Worm (Caenorhabditis elegans): ENCODE results near the gene C18B12.4.

C18B12.4 gene

ce11 chrX:15076909-15077308, 36.5 kb upstream of the C18B12.4 start:
- no peak for TF ChIP-seq egl-5 (tag; optimal IDR thresholded peaks at IDR 0.05)
- TF ChIP-seq ztf-4 (tag; optimal IDR thresholded peaks at IDR 0.05), result no peak
- TF ChIP-seq ama-1 (optimal IDR thresholded peaks at IDR 0.05), result peak; percentile 75
- no peak for TF ChIP-seq sea-2 (GFP tag; optimal IDR thresholded peaks at IDR 0.05)
- peak in 1 of 3 experiments; percentile 64 for TF ChIP-seq elt-3 (tag; optimal IDR thresholded peaks at IDR 0.05)

DNA sequence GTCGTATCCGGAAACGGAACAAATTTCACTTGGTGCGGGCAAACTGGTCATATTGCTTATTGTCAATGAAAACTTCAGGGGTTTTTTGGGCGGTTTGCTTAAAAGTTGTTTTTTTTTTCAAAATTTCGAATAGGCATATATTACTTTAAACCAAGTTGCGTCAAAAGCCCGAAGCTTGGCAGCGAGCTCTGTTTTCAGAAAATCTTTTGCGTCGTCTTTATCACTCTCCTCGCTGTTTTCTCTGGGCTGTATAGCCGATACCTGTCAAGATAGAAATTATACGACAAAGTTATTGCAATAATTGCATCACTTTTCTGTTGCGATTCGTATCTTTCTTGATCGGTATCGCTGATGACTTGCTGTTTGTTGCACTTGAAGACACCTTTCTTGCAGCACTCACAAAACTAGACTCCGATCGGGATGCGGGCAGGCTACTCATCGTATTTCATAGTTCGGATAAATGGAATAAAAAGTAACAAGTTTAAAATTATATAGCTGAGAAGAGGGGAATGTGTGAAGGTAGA, 35.7 kb upstream of the C18B12.4 start, which contains the start of the genes H40L08.3 and H40L08.9:
TSS of gene H40L08.3 (minus strand) at position 51 of the 524 bp plus-strand sequence.
TSS of gene H40L08.9 (minus strand) at position 439 of the 524 bp plus-strand sequence.
- TF ChIP-seq elt-1 (tag; optimal IDR thresholded peaks at IDR 0.05) (no peak), ZK546.5 (tag; optimal IDR thresholded peaks at IDR 0.05) (no peak), elt-3 (tag; optimal IDR thresholded peaks at IDR 0.05) (peak in 2 of 3 experiments; percentile 7 to 54), ceh-82 (tag; optimal IDR thresholded peaks at IDR 0.05) (no peak), lsy-12 (tag; optimal IDR thresholded peaks at IDR 0.05) (peak; percentile 11), unc-39 (tag; optimal IDR thresholded peaks at IDR 0.05) (no peak), jun-1 (tag; optimal IDR thresholded peaks at IDR 0.05) (peak; percentile 12), ama-1 (optimal IDR thresholded peaks at IDR 0.05) (peak; percentile 97), lin-39 (tag; optimal IDR thresholded peaks at IDR 0.05) (no peak), nhr-28 (tag; optimal IDR thresholded peaks at IDR 0.05) (no peak), nhr-23 (tag; optimal IDR thresholded peaks at IDR 0.05) (peak; percentile 7), ztf-4 (tag; optimal IDR thresholded peaks at IDR 0.05) (no peak), nhr-77 (tag; optimal IDR thresholded peaks at IDR 0.05) (no peak), nhr-11 (tag; optimal IDR thresholded peaks at IDR 0.05) (no peak), nhr-25 (tag; optimal IDR thresholded peaks at IDR 0.05) (peak; percentile 44), pha-4 (tag; optimal IDR thresholded peaks at IDR 0.05) (no peak), nhr-43 (tag; optimal IDR thresholded peaks at IDR 0.05; ENCODE audit: poor library complexity, severe bottlenecking) (peak; percentile 42), hmg-11 (tag; optimal IDR thresholded peaks at IDR 0.05) (no peak), nfya-1 (tag; optimal IDR thresholded peaks at IDR 0.05; ENCODE audit: insufficient read depth) (no peak)

DNA sequence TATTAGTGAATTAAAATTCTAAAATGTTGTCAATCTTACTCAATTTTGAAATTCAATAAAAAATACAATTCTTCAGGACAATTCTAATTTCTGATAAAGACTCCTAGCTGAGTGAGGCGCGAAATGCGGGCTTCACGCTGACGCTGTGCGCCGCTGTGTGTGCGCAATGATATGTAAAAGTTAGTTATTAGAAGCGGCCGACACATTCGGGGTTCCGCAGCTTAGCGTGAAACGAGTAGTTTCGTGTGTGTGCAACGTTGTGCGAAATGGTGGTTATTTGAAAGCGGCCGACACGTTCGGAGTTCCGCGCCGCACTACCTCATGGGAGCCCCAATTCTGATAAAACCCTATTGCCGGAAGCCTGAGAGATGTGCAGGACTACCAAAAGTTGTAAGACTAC, 34.8 kb upstream of the C18B12.4 start:
- TF ChIP-seq sea-2 (GFP tag; optimal IDR thresholded peaks at IDR 0.05), result no peak
- TF ChIP-seq unc-39 (tag; optimal IDR thresholded peaks at IDR 0.05), result no peak
- TF ChIP-seq fkh-2 (tag; optimal IDR thresholded peaks at IDR 0.05), result no peak
- no peak for TF ChIP-seq nhr-25 (tag; optimal IDR thresholded peaks at IDR 0.05)
- no peak for TF ChIP-seq unc-62 (GFP tag; optimal IDR thresholded peaks at IDR 0.05)
- no peak for TF ChIP-seq nhr-11 (tag; optimal IDR thresholded peaks at IDR 0.05)
- no peak for TF ChIP-seq nfya-1 (tag; optimal IDR thresholded peaks at IDR 0.05; ENCODE audit: insufficient read depth)
- TF ChIP-seq pha-4 (tag; optimal IDR thresholded peaks at IDR 0.05), result no peak
- no peak for TF ChIP-seq mdl-1 (tag; optimal IDR thresholded peaks at IDR 0.05)

DNA sequence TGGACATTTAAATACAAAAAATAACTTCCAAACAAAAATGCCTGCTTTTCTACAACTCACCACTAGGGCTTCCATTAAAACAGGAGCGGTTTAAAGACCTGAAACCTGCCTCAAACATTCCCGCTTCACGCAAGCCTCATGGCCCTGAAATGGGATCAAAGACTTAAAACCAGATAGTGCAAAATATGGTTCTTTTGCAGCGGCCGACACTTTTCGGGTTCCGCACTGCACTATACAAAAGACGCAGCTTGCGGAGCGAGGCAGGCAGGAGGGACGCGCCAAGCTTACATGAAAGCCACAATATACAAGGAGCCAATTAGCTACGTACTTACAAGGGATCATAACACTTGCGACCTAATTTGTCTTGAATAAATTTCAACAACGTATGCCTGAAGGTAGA, 33.1 kb upstream of the C18B12.4 start:
- TF ChIP-seq snpc-4 (tag; optimal IDR thresholded peaks at IDR 0.05) (peak; percentile 2), fos-1 (tag; optimal IDR thresholded peaks at IDR 0.05) (no peak)

ce11 chrX:15072877-15073276, 32.5 kb upstream of the C18B12.4 start:
- TF ChIP-seq ceh-28 (tag; optimal IDR thresholded peaks at IDR 0.05), result peak; percentile 69
- TF ChIP-seq nhr-237 (tag; optimal IDR thresholded peaks at IDR 0.05), result no peak
- peak; percentile 65 for TF ChIP-seq nhr-23 (tag; optimal IDR thresholded peaks at IDR 0.05)
- peak; percentile 52 for TF ChIP-seq nhr-43 (tag; optimal IDR thresholded peaks at IDR 0.05; ENCODE audit: poor library complexity, severe bottlenecking)
- peak; percentile 60 for TF ChIP-seq nhr-25 (tag; optimal IDR thresholded peaks at IDR 0.05)

DNA sequence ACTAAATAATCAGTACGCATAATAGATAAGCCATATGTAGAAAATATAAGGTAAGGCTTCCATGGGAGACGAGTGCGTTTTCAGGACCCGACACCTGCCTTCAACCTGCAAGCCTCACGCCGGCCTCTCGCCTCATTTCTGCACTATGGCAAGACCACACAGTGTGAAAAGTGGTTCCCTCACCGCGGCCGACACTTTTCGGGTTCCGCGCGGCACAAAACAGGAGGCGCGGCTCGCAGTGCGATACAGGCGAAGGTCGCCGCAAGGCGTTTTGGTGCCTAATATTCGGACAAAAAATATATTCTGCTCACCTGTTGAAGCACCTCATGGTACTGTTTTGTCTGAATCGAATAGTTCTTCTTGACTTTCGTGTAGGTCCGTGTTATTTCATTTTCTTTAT, 29.7 kb upstream of the C18B12.4 start:
- TF ChIP-seq zag-1 (tag; optimal IDR thresholded peaks at IDR 0.05), result no peak
- TF ChIP-seq fkh-2 (tag; optimal IDR thresholded peaks at IDR 0.05), result no peak
- TF ChIP-seq unc-62 (GFP tag; optimal IDR thresholded peaks at IDR 0.05), result no peak
- no peak for TF ChIP-seq ceh-9 (tag; optimal IDR thresholded peaks at IDR 0.05)
- no peak for TF ChIP-seq tbx-2 (tag; optimal IDR thresholded peaks at IDR 0.05)
- TF ChIP-seq elt-2 (tag; optimal IDR thresholded peaks at IDR 0.05), result no peak
- no peak for TF ChIP-seq egl-5 (tag; optimal IDR thresholded peaks at IDR 0.05)
- no peak for TF ChIP-seq aly-2 (tag; optimal IDR thresholded peaks at IDR 0.05)
- no peak for TF ChIP-seq mdl-1 (tag; optimal IDR thresholded peaks at IDR 0.05)
- TF ChIP-seq unc-39 (tag; optimal IDR thresholded peaks at IDR 0.05), result no peak
- TF ChIP-seq ztf-4 (tag; optimal IDR thresholded peaks at IDR 0.05), result no peak
- TF ChIP-seq ceh-28 (tag; optimal IDR thresholded peaks at IDR 0.05), result no peak
- no peak for TF ChIP-seq nhr-77 (tag; optimal IDR thresholded peaks at IDR 0.05)
- TF ChIP-seq eor-1 (tag; optimal IDR thresholded peaks at IDR 0.05), result no peak
- no peak for TF ChIP-seq lin-39 (tag; optimal IDR thresholded peaks at IDR 0.05)
- no peak for TF ChIP-seq nhr-43 (tag; optimal IDR thresholded peaks at IDR 0.05; ENCODE audit: poor library complexity, severe bottlenecking)
- no peak for TF ChIP-seq jun-1 (tag; optimal IDR thresholded peaks at IDR 0.05)
- no peak for TF ChIP-seq nhr-12 (tag; optimal IDR thresholded peaks at IDR 0.05)
- no peak for TF ChIP-seq lsy-12 (tag; optimal IDR thresholded peaks at IDR 0.05)

Measured in whole organism, L3 larva.